Worm (Caenorhabditis elegans) whole organism, L1 larva: ENCODE results near the gene F49C12.11.

ENCODE experiments used
- jun-1 ChIP-seq: fragments of 150-350 bp; optimal IDR thresholded peaks from 2 replicates; lab custom pipeline; 2014; ENCODE audit warnings: missing biosample characterization, missing genetic modification reagents, missing genetic modification characterization
- lsy-2 ChIP-seq, 2 experiments: fragments of 150-350 bp; optimal IDR thresholded peaks; 2 replicates each; lab custom pipeline; 2014; ENCODE audit warnings: missing biosample characterization in 2 of 2, missing genetic modification characterization in 2 of 2
- nhr-12 ChIP-seq: sonication (generic microtip); optimal IDR thresholded peaks from 2 replicates; lab custom pipeline; 2017; ENCODE audit warnings: missing biosample characterization, missing genetic modification characterization
- nhr-19 ChIP-seq: fragments of 200-800 bp; sonication (Bioruptor generic); conservative IDR thresholded peaks from 2 replicates; pipeline ENCODE4 v1.3.6; 2022; ENCODE audit warnings: missing genetic modification characterization, missing compliant biosample characterization
- nhr-237 ChIP-seq: fragments of 150-350 bp; optimal IDR thresholded peaks from 2 replicates; lab custom pipeline; 2014; ENCODE audit warnings: missing biosample characterization, missing genetic modification characterization
- nhr-71 ChIP-seq: sonication (generic microtip); optimal IDR thresholded peaks from 2 replicates; lab custom pipeline; 2016; ENCODE audit warnings: mild to moderate bottlenecking, missing genetic modification characterization, moderate library complexity, missing compliant biosample characterization
- sox-4 ChIP-seq: sonication (generic microtip); optimal IDR thresholded peaks from 2 replicates; lab custom pipeline; 2016; ENCODE audit warnings: missing genetic modification characterization, missing compliant biosample characterization
- zag-1 ChIP-seq: fragments of 150-350 bp; optimal IDR thresholded peaks from 2 replicates; lab custom pipeline; 2014; ENCODE audit warnings: missing biosample characterization, missing genetic modification characterization
- ztf-4 ChIP-seq: fragments of 150-350 bp; optimal IDR thresholded peaks from 2 replicates; lab custom pipeline; 2014; ENCODE audit warnings: missing biosample characterization, missing genetic modification characterization

- TF ChIP-seq nhr-237 (tag; lab: Kevin White, UChicago) (no peak), lsy-2 (tag; optimal IDR thresholded peaks at IDR 0.05; lab: Kevin White, UChicago) (peak; percentile 32 to 55), jun-1 (tag; lab: Kevin White, UChicago) (no peak), ztf-4 (tag; lab: Kevin White, UChicago) (no peak), sox-4 (tag; lab: Kevin White, UChicago) (no peak), nhr-19 (GFP tag; lab: Robert Waterston, UW) (no peak), zag-1 (no peak), nhr-71 (peak; percentile 37), nhr-12 (no peak)
Measured at ce11 chrIV:9341591-9341990, 22.4 kb downstream of the F49C12.11 start, which contains the start of gene vps-26.
